Fruit fly (Drosophila melanogaster) whole organism, pupa: ENCODE data around the gene mof.

Experiments
- CG10348 ChIP-seq: fragments of 200-800 bp; sonication (Bioruptor generic); IDR thresholded peaks from 2 replicates; pipeline ENCODE4 v1.3.6; 2022; ENCODE audit warnings: missing biosample characterization, missing genetic modification characterization
- CG12605 ChIP-seq: fragments of 200-800 bp; sonication (Bioruptor generic); IDR thresholded peaks from 2 replicates; pipeline ENCODE4 v1.3.6; 2022; ENCODE audit warnings: missing biosample characterization, missing genetic modification characterization
- CG13204 ChIP-seq: fragments of 200-800 bp; sonication (Bioruptor generic); optimal IDR thresholded peaks from 2 replicates; lab custom pipeline; 2018; ENCODE audit warnings: missing biosample characterization, mild to moderate bottlenecking, missing genetic modification characterization, moderate library complexity
- CG14655 ChIP-seq: fragments of 200-800 bp; sonication (Bioruptor generic); optimal IDR thresholded peaks from 3 replicates; lab custom pipeline; 2017; ENCODE audit warnings: mild to moderate bottlenecking, missing biosample characterization, missing genetic modification reagents, missing genetic modification characterization
- CG15710 ChIP-seq: fragments of 200-800 bp; sonication (Bioruptor generic); optimal IDR thresholded peaks from 2 replicates; lab custom pipeline; 2018; ENCODE audit warnings: missing biosample characterization, mild to moderate bottlenecking, missing genetic modification characterization, moderate library complexity
- CG17806 ChIP-seq: fragments of 200-800 bp; sonication (Bioruptor generic); optimal IDR thresholded peaks from 2 replicates; lab custom pipeline; 2018; ENCODE audit warnings: missing biosample characterization, mild to moderate bottlenecking, missing genetic modification characterization, moderate library complexity
- CG32121 ChIP-seq: fragments of 200-800 bp; sonication (Bioruptor generic); IDR thresholded peaks from 2 replicates; pipeline ENCODE4 v1.3.6; 2022; ENCODE audit warnings: missing biosample characterization, missing genetic modification characterization
- CG34367 ChIP-seq: fragments of 200-800 bp; sonication (Bioruptor generic); optimal IDR thresholded peaks from 2 replicates; lab custom pipeline; 2018; ENCODE audit warnings: missing biosample characterization, mild to moderate bottlenecking, missing genetic modification characterization
- CG4496 ChIP-seq: fragments of 200-800 bp; sonication (Bioruptor generic); IDR thresholded peaks from 3 replicates; pipeline ENCODE4 v1.3.6; 2022; ENCODE audit warnings: missing biosample characterization, missing genetic modification characterization
- CG8159 ChIP-seq: fragments of 200-800 bp; sonication (Bioruptor generic); optimal IDR thresholded peaks from 3 replicates; lab custom pipeline; 2018; ENCODE audit warnings: missing biosample characterization, mild to moderate bottlenecking, missing genetic modification characterization, moderate library complexity
- CG8301 ChIP-seq: fragments of 200-800 bp; sonication (Bioruptor generic); optimal IDR thresholded peaks from 2 replicates; lab custom pipeline; 2018; ENCODE audit warnings: missing biosample characterization, mild to moderate bottlenecking, missing genetic modification characterization
- CG9948 ChIP-seq: fragments of 200-800 bp; sonication (Bioruptor generic); optimal IDR thresholded peaks from 2 replicates; lab custom pipeline; 2018; ENCODE audit warnings: missing biosample characterization, mild to moderate bottlenecking, missing genetic modification characterization, moderate library complexity
- D1 ChIP-seq: fragments of 200-800 bp; sonication (Bioruptor generic); optimal IDR thresholded peaks from 2 replicates; lab custom pipeline; 2018; ENCODE audit warnings: missing biosample characterization, mild to moderate bottlenecking, missing genetic modification characterization, moderate library complexity
- EcR ChIP-seq: fragments of 200-800 bp; sonication (Bioruptor generic); optimal IDR thresholded peaks from 3 replicates; lab custom pipeline; 2019; ENCODE audit warnings: missing biosample characterization, missing genetic modification characterization, mild to moderate bottlenecking, moderate library complexity, missing genetic modification reagents
- Ets98B ChIP-seq: fragments of 200-800 bp; sonication (Bioruptor generic); IDR thresholded peaks from 2 replicates; pipeline ENCODE4 v1.3.6; 2022; ENCODE audit warnings: missing biosample characterization, missing genetic modification characterization
- Pif1A ChIP-seq: fragments of 200-800 bp; sonication (Bioruptor generic); optimal IDR thresholded peaks from 3 replicates; lab custom pipeline; 2016; ENCODE audit warnings: missing biosample characterization, missing genetic modification characterization
- Pif1B ChIP-seq: fragments of 200-800 bp; sonication (Bioruptor generic); optimal IDR thresholded peaks from 3 replicates; lab custom pipeline; 2016; ENCODE audit warnings: missing biosample characterization, missing genetic modification characterization
- Snoo ChIP-seq: fragments of 200-800 bp; sonication (Bioruptor generic); optimal IDR thresholded peaks from 3 replicates; lab custom pipeline; 2017; ENCODE audit warnings: missing biosample characterization, mild to moderate bottlenecking, missing genetic modification characterization, inconsistent platforms
- fd96Ca ChIP-seq: fragments of 200-800 bp; sonication (Bioruptor generic); IDR thresholded peaks from 3 replicates; pipeline ENCODE4 v1.3.6; 2022; ENCODE audit warnings: missing biosample characterization, missing genetic modification characterization
- gl ChIP-seq: fragments of 200-800 bp; sonication (Bioruptor generic); optimal IDR thresholded peaks from 2 replicates; lab custom pipeline; 2018; ENCODE audit warnings: missing biosample characterization, mild to moderate bottlenecking, missing genetic modification characterization
- rn ChIP-seq: fragments of 200-800 bp; sonication (Bioruptor generic); IDR thresholded peaks from 2 replicates; pipeline ENCODE4 v1.3.6; 2022; ENCODE audit warnings: missing biosample characterization, missing genetic modification characterization

Gene mof

DNA sequence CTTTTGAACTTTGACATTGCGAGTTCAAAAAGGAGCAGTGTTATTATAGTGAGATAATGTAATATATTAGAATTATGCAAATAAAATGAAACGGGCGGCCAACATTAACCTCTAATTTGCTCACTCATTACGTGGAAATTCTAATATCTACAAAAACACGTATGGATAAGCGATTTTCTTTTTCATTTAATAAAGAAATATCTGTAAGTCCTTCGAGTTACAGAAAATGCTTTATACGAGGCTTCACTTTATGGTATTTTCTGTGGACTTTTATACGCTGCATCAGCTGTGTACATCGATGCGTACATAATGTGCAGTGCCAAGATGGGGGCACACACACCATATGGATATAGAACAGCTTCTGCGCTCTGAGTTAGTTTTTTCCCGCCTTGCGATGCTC, 9.3 kb upstream of the mof start:
- TF ChIP-seq Pif1B (GFP tag; lab: Kevin White, UChicago) (no peak), CG17806 (peak; percentile 33), CG8301 (no peak), fd96Ca (no peak), CG32121 (GFP tag; lab: Robert Waterston, UW) (no peak), CG10348 (GFP tag; lab: Robert Waterston, UW) (no peak), CG14655 (GFP tag; lab: Kevin White, UChicago) (peak; percentile 3), Ets98B (GFP tag; lab: Robert Waterston, UW) (no peak), Pif1A (GFP tag; lab: Kevin White, UChicago) (peak; percentile 13), CG8159 (tag; lab: Kevin White, UChicago) (peak; percentile 25), CG15710 (tag; lab: Kevin White, UChicago) (no peak), CG4496 (0 out of 3 replicates have a peak, but pooled peaks have one; percentile 20), CG12605 (GFP tag; lab: Robert Waterston, UW) (no peak), CG13204 (no peak), CG34367 (tag; lab: Kevin White, UChicago) (no peak), D1 (tag; lab: Kevin White, UChicago) (no peak), gl (tag; lab: Kevin White, UChicago) (no peak), EcR (no peak), rn (GFP tag; lab: Robert Waterston, UW) (no peak), CG9948 (peak; percentile 1), Snoo (tag; lab: Kevin White, UChicago) (no peak)
- TF ChIP-seq, all 21 proteins: peak for 6

DNA sequence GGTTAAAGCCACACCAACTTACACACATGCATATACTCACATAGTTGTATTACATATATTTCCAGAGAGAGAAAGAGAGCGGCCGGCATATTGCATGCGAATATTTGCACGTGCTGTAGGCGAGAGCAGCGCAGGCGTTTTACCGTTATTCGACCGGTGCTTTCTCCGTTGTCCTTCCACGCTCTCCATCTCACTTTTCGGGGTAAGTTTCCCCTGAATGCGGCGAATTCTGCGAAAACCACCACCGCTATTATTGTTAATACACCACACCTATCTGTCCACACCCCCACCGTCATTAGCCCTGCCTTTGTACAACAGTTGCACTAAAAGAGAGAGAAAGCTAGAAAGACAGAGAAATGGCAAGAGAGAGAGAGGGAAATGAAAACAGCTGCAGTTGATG, 8.9 kb upstream of the mof start:
- TF ChIP-seq EcR (peak; percentile 19), Snoo (tag; lab: Kevin White, UChicago) (no peak)

DNA sequence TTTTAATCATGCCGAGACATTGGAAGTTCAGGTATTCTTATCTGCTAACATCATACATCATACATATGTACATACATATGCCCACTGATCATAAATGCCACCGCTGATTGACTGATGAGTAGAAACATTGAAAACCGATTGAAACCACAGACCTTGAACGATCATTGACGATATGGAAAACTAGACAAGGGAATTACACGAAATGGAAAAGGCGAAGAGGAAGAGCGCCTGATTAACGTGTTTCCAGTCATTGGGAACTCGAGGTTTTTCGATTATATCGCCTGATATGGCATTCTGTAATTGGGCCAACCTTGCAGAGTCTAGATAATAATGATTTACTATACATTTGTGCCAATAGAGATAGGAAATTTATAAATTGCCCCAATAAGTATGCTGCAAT, 8.2 kb upstream of the mof start:
- TF ChIP-seq EcR (no peak), fd96Ca (no peak), CG12605 (GFP tag; lab: Robert Waterston, UW) (no peak), Ets98B (GFP tag; lab: Robert Waterston, UW) (no peak), CG34367 (tag; lab: Kevin White, UChicago) (no peak), CG8159 (tag; lab: Kevin White, UChicago) (no peak), gl (tag; lab: Kevin White, UChicago) (no peak)

DNA sequence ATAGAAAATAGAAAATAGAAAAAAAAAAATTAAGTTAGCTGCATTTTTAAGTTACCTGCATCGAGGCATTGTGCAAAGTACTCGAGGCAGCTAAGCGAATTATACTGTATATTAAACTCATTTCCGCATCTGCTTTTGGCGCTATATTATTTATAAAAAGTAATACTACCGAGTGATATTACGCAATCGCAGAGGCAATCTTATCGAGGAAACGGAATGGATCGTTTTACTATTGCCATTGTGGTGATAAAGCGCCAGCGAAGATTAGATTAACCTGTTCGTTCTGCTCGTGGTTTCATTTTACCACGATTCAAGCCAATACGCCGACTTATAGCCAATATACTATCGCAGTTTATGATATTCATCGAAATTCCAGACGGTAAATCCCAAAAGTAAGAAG, 7.6 kb upstream of the mof start:
- TF ChIP-seq Ets98B (GFP tag; lab: Robert Waterston, UW) (no peak), CG12605 (GFP tag; lab: Robert Waterston, UW) (no peak), CG13204 (no peak), CG9948 (no peak), fd96Ca (no peak), CG32121 (GFP tag; lab: Robert Waterston, UW) (no peak), Pif1B (GFP tag; lab: Kevin White, UChicago) (no peak), Snoo (tag; lab: Kevin White, UChicago) (no peak), CG15710 (tag; lab: Kevin White, UChicago) (no peak), CG4496 (no peak), EcR (no peak), rn (GFP tag; lab: Robert Waterston, UW) (no peak), gl (tag; lab: Kevin White, UChicago) (no peak), D1 (tag; lab: Kevin White, UChicago) (no peak), CG8301 (no peak), CG17806 (no peak), CG14655 (GFP tag; lab: Kevin White, UChicago) (no peak), CG8159 (tag; lab: Kevin White, UChicago) (no peak), Pif1A (GFP tag; lab: Kevin White, UChicago) (no peak), CG34367 (tag; lab: Kevin White, UChicago) (no peak)

DNA sequence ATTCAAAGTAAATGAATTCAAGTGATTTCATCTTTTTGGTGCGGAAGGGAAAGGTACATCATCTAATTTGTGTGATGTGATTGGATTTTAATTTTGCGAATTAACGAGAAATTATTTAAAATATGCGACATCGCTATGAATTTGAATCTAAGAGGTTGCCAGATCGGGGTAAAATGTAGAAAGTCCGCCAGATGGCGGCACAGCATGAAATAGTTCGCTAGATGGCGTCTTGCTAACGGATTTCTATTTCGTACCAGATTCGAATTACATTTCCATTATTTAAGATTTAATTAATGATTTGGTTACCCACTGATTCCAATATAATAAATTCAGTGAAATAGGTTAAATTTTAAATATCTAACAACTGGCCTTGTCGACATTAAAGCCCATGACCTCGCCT, 6.7 kb upstream of the mof start:
- TF ChIP-seq CG4496 (0 out of 3 replicates have a peak, but pooled peaks have one; percentile 30), Pif1B (GFP tag; lab: Kevin White, UChicago) (no peak)

DNA sequence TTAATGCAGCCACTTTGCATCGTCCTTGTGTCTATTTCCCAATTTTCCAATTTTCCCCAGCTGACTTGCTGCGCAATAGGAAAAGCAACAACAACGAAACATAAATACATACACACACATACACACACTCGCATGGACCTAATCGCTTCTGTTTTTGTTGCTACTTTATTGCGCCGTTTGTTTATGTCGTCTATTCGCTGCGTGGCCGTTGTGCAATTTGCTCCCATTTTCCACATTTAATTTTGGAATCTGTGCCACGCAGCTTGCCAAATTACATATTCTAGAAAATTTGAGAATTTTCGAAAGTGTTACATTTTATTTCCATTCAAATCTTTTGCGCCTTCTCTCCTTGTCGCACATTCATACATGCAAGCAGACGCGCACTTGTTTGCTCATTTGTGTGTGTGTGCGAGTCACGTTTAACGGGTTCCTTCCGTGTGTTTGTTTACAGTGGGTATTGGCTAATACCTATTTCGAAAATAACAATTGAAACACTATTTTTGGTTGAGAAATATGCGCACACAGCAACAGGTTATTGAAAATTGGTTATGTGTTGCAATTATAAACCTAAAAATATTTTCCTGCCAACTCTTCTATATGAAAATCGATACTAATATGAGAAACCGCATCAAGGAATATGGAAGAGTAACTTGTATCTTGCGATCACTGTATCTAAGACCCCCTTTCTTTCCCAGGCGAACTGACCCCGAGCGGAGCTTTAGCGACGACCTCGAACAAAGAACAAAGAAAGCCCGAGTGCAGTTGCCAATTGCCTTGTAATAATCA, 3.7 kb upstream of the mof start:
- peak; percentile 77 for TF ChIP-seq Pif1A (GFP tag; lab: Kevin White, UChicago)
- TF ChIP-seq CG17806, result peak; percentile 80
- TF ChIP-seq CG34367 (tag; lab: Kevin White, UChicago), result peak; percentile 68
- TF ChIP-seq CG10348 (GFP tag; lab: Robert Waterston, UW), result peak; percentile 73
- peak; percentile 76 for TF ChIP-seq CG15710 (tag; lab: Kevin White, UChicago)
- TF ChIP-seq Pif1B (GFP tag; lab: Kevin White, UChicago), result peak; percentile 86
- TF ChIP-seq rn (GFP tag; lab: Robert Waterston, UW), result peak; percentile 60; the same call in 1 of the 2 replicates
- TF ChIP-seq CG13204, result no peak
- peak; percentile 72 for TF ChIP-seq Snoo (tag; lab: Kevin White, UChicago)
- no peak for TF ChIP-seq CG14655 (GFP tag; lab: Kevin White, UChicago)
- peak; percentile 82 for TF ChIP-seq CG8301
- no peak for TF ChIP-seq D1 (tag; lab: Kevin White, UChicago)
- peak; percentile 73; the same call in 2 of the 3 replicates for TF ChIP-seq fd96Ca
- TF ChIP-seq CG9948, result peak; percentile 74
- TF ChIP-seq gl (tag; lab: Kevin White, UChicago), result peak; percentile 60
- TF ChIP-seq CG8159 (tag; lab: Kevin White, UChicago), result peak; percentile 79
- peak; percentile 79 for TF ChIP-seq CG32121 (GFP tag; lab: Robert Waterston, UW)
- peak; percentile 72 for TF ChIP-seq CG12605 (GFP tag; lab: Robert Waterston, UW)
- TF ChIP-seq CG4496, result peak; percentile 81
- TF ChIP-seq Ets98B (GFP tag; lab: Robert Waterston, UW), result peak; percentile 80
- TF ChIP-seq EcR, result peak; percentile 48
- TF ChIP-seq, all 21 proteins: peak for 18
